Worm (Caenorhabditis elegans) whole organism, L4 larva: ENCODE data around the gene F41H10.4.
A peak's percentile ranks its signal among the peaks of the same experiment; 100 is the strongest.

Source experiments
- D1046.2 ChIP-seq: fragments of 200-800 bp; sonication (Bioruptor generic); IDR thresholded peaks from 2 replicates; pipeline ENCODE4 v1.3.6; 2022; ENCODE audit warnings: missing genetic modification characterization, missing compliant biosample characterization
- F26F4.8 ChIP-seq: fragments of 200-800 bp; sonication (Bioruptor generic); conservative IDR thresholded peaks from 2 replicates; pipeline ENCODE4 v1.3.6; 2022; ENCODE audit warnings: missing genetic modification characterization, missing compliant biosample characterization
- F37D6.2 ChIP-seq: sonication (generic microtip); optimal IDR thresholded peaks from 2 replicates; lab custom pipeline; 2016; ENCODE audit warnings: mild to moderate bottlenecking, missing genetic modification characterization, missing compliant biosample characterization
- T26A8.4 ChIP-seq: fragments of 200-800 bp; sonication (Bioruptor generic); IDR thresholded peaks from 2 replicates; pipeline ENCODE4 v1.3.6; 2022; ENCODE audit warnings: missing genetic modification characterization, missing compliant biosample characterization
- Y48G9A.11 ChIP-seq: fragments of 200-800 bp; sonication (Bioruptor generic); IDR thresholded peaks from 2 replicates; pipeline ENCODE4 v1.3.6; 2022; ENCODE audit warnings: missing genetic modification reagents, missing genetic modification characterization, missing compliant biosample characterization
- Y5F2A.4 ChIP-seq: fragments of 200-800 bp; sonication (Bioruptor generic); optimal IDR thresholded peaks from 2 replicates; lab custom pipeline; 2018; ENCODE audit warnings: mild to moderate bottlenecking, missing genetic modification characterization, missing compliant biosample characterization
- aha-1 ChIP-seq: fragments of 150-350 bp; peaks from one replicate; lab custom pipeline; 2014; ENCODE audit warnings: missing biosample characterization, missing genetic modification characterization
- ama-1 ChIP-seq: fragments of 150-350 bp; optimal IDR thresholded peaks from 2 replicates; lab custom pipeline; 2014; ENCODE audit warnings: inconsistent platforms, mixed read lengths
- ceh-28 ChIP-seq: fragments of 150-350 bp; optimal IDR thresholded peaks from 2 replicates; lab custom pipeline; 2014; ENCODE audit warnings: missing biosample characterization, missing genetic modification reagents, missing genetic modification characterization
- ceh-44 ChIP-seq: fragments of 200-800 bp; sonication (Bioruptor generic); IDR thresholded peaks from 2 replicates; pipeline ENCODE4 v1.3.6; 2022; ENCODE audit warnings: missing genetic modification reagents, missing genetic modification characterization, missing compliant biosample characterization
- ces-1 ChIP-seq: fragments of 150-350 bp; sonication (generic microtip); optimal IDR thresholded peaks from 4 replicates; lab custom pipeline; 2014; ENCODE audit warnings: missing biosample characterization, missing genetic modification reagents, missing genetic modification characterization
- daf-12 ChIP-seq: fragments of 150-350 bp; optimal IDR thresholded peaks from 2 replicates; lab custom pipeline; 2014; ENCODE audit warnings: missing biosample characterization, missing genetic modification reagents, missing genetic modification characterization
- daf-16 ChIP-seq, 3 experiments: sonication (generic microtip); optimal IDR thresholded peaks; 2 replicates each; lab custom pipeline; 2016 to 2017; ENCODE audit warnings: missing genetic modification characterization in 3 of 3, missing genetic modification reagents in 3 of 3, mild to moderate bottlenecking in 2 of 3, missing compliant biosample characterization in 2 of 3, missing biosample characterization in 1 of 3, moderate library complexity in 1 of 3
- dmd-6 ChIP-seq: fragments of 200-800 bp; sonication (Bioruptor generic); IDR thresholded peaks from 2 replicates; pipeline ENCODE4 v1.3.6; 2022; ENCODE audit warnings: missing genetic modification reagents, missing genetic modification characterization, missing compliant biosample characterization
- dmd-9 ChIP-seq: fragments of 200-800 bp; sonication (Bioruptor generic); IDR thresholded peaks from 2 replicates; pipeline ENCODE4 v1.3.6; 2022; ENCODE audit warnings: missing genetic modification reagents, missing genetic modification characterization, missing compliant biosample characterization
- dpl-1 ChIP-seq: fragments of 150-350 bp; optimal IDR thresholded peaks from 2 replicates; lab custom pipeline; 2014; ENCODE audit warnings: missing biosample characterization, missing genetic modification reagents, missing genetic modification characterization
- dve-1 ChIP-seq: sonication (generic microtip); optimal IDR thresholded peaks from 2 replicates; lab custom pipeline; 2017; ENCODE audit warnings: antibody characterized with exemption, mild to moderate bottlenecking, missing genetic modification characterization, missing compliant biosample characterization; ENCODE audit not compliant: insufficient read depth
- gei-8 ChIP-seq: fragments of 200-800 bp; sonication (Bioruptor generic); optimal IDR thresholded peaks from 2 replicates; lab custom pipeline; 2018; ENCODE audit warnings: mild to moderate bottlenecking, missing genetic modification characterization, missing compliant biosample characterization
- hif-1 ChIP-seq, 2 experiments: sonication (generic microtip); optimal IDR thresholded peaks; 2 replicates each; lab custom pipeline; 2016 to 2017; ENCODE audit warnings: missing compliant biosample characterization in 2 of 2, missing genetic modification characterization in 2 of 2, missing genetic modification reagents in 2 of 2, missing genotype in 2 of 2, mild to moderate bottlenecking in 1 of 2
- hlh-11 ChIP-seq: fragments of 200-800 bp; sonication (Bioruptor generic); optimal IDR thresholded peaks from 2 replicates; lab custom pipeline; 2018; ENCODE audit warnings: mild to moderate bottlenecking, missing genetic modification characterization, missing compliant biosample characterization
- hlh-30 ChIP-seq: sonication (generic microtip); optimal IDR thresholded peaks from 2 replicates; lab custom pipeline; 2017; ENCODE audit warnings: antibody characterized with exemption, mild to moderate bottlenecking, missing genetic modification characterization, missing compliant biosample characterization; ENCODE audit not compliant: insufficient read depth
- lir-3 ChIP-seq: sonication (generic microtip); optimal IDR thresholded peaks from 2 replicates; lab custom pipeline; 2016; ENCODE audit warnings: mild to moderate bottlenecking, missing genetic modification characterization, missing compliant biosample characterization
- lsy-2 ChIP-seq, 2 experiments: fragments of 150-350 bp in 1 of 2; sonication (generic microtip) in 1 of 2; optimal IDR thresholded peaks; 2 replicates each; lab custom pipeline; 2014 to 2017; ENCODE audit warnings: missing biosample characterization in 2 of 2, missing genetic modification characterization in 2 of 2
- madf-9 ChIP-seq: fragments of 200-800 bp; sonication (Bioruptor generic); conservative IDR thresholded peaks from 2 replicates; pipeline ENCODE4 v1.3.6; 2022; ENCODE audit warnings: missing genetic modification reagents, missing genetic modification characterization, missing compliant biosample characterization
- mdl-1 ChIP-seq, 2 experiments: fragments of 150-350 bp in 1 of 2; sonication (generic microtip) in 1 of 2; optimal IDR thresholded peaks; 2 replicates each; lab custom pipeline; 2014 to 2017; ENCODE audit warnings: missing biosample characterization in 2 of 2, missing genetic modification characterization in 2 of 2
- mdt-29 ChIP-seq: fragments of 200-800 bp; sonication (Bioruptor generic); IDR thresholded peaks from 2 replicates; pipeline ENCODE4 v1.3.6; 2022; ENCODE audit warnings: missing genetic modification reagents, missing genetic modification characterization, missing compliant biosample characterization
- mxl-2 ChIP-seq: fragments of 200-800 bp; sonication (Bioruptor generic); conservative IDR thresholded peaks from 2 replicates; pipeline ENCODE4 v1.3.6; 2022; ENCODE audit warnings: missing genetic modification reagents, missing genetic modification characterization, missing compliant biosample characterization
- mxl-3 ChIP-seq: fragments of 200-800 bp; sonication (Bioruptor generic); optimal IDR thresholded peaks from 2 replicates; lab custom pipeline; 2018; ENCODE audit warnings: mild to moderate bottlenecking, missing genetic modification characterization, missing compliant biosample characterization
- nhr-10 ChIP-seq: fragments of 150-350 bp; optimal IDR thresholded peaks from 2 replicates; lab custom pipeline; 2014; ENCODE audit warnings: missing biosample characterization, missing genetic modification characterization
- nhr-102 ChIP-seq: sonication (generic microtip); optimal IDR thresholded peaks from 2 replicates; lab custom pipeline; 2016; ENCODE audit warnings: mild to moderate bottlenecking, missing genetic modification characterization, moderate library complexity, missing compliant biosample characterization
- nhr-11 ChIP-seq: fragments of 150-350 bp; optimal IDR thresholded peaks from 2 replicates; lab custom pipeline; 2014; ENCODE audit warnings: missing biosample characterization, missing genetic modification characterization
- nhr-25 ChIP-seq: sonication (generic microtip); optimal IDR thresholded peaks from 2 replicates; lab custom pipeline; 2017; ENCODE audit warnings: missing genetic modification characterization, mild to moderate bottlenecking, missing compliant biosample characterization, antibody characterized with exemption, moderate library complexity, borderline replicate concordance; ENCODE audit not compliant: insufficient read depth
- nhr-28 ChIP-seq: fragments of 150-350 bp; optimal IDR thresholded peaks from 2 replicates; lab custom pipeline; 2014; ENCODE audit warnings: missing biosample characterization, missing genetic modification characterization
- nhr-48 ChIP-seq: sonication (generic microtip); optimal IDR thresholded peaks from 2 replicates; lab custom pipeline; 2016; ENCODE audit warnings: mild to moderate bottlenecking, missing genetic modification characterization, missing compliant biosample characterization
- php-3 ChIP-seq: fragments of 200-800 bp; sonication (Bioruptor generic); IDR thresholded peaks from 2 replicates; pipeline ENCODE4 v1.3.6; 2022; ENCODE audit warnings: missing genetic modification reagents, missing genetic modification characterization, missing compliant biosample characterization
- pqm-1 ChIP-seq: sonication (generic microtip); optimal IDR thresholded peaks from 2 replicates; lab custom pipeline; 2017; ENCODE audit warnings: missing biosample characterization, missing genetic modification characterization
- saeg-2 ChIP-seq: fragments of 200-800 bp; sonication (Bioruptor generic); IDR thresholded peaks from 2 replicates; pipeline ENCODE4 v1.3.6; 2022; ENCODE audit warnings: missing genetic modification reagents, missing genetic modification characterization, missing compliant biosample characterization
- sdz-12 ChIP-seq: fragments of 200-800 bp; sonication (Bioruptor generic); optimal IDR thresholded peaks from 2 replicates; lab custom pipeline; 2018; ENCODE audit warnings: mild to moderate bottlenecking, missing genetic modification characterization, missing compliant biosample characterization
- spr-1 ChIP-seq: sonication (generic microtip); optimal IDR thresholded peaks from 2 replicates; lab custom pipeline; 2016; ENCODE audit warnings: mild to moderate bottlenecking, missing genetic modification characterization, missing compliant biosample characterization
- tra-1 ChIP-seq: fragments of 200-800 bp; sonication (Bioruptor generic); IDR thresholded peaks from 2 replicates; pipeline ENCODE4 v1.3.6; 2022; ENCODE audit warnings: missing genetic modification reagents, missing genetic modification characterization, missing compliant biosample characterization
- unc-62 ChIP-seq, 3 experiments: fragments of 150-350 bp in 1 of 3; sonication (generic microtip); optimal IDR thresholded peaks in 2 of 3; peaks in 1 of 3; 1 replicate in 1 of 3; 2 replicates in 2 of 3; lab custom pipeline; 2014 to 2017; ENCODE audit warnings: missing biosample characterization in 3 of 3, missing genetic modification characterization in 3 of 3, missing genetic modification reagents in 3 of 3, missing genotype in 1 of 3
- vab-7 ChIP-seq: fragments of 200-800 bp; sonication (Bioruptor generic); IDR thresholded peaks from 2 replicates; pipeline ENCODE4 v1.3.6; 2022; ENCODE audit warnings: missing genetic modification reagents, missing genetic modification characterization, missing compliant biosample characterization
- zfp-3 ChIP-seq: fragments of 200-800 bp; sonication (Bioruptor generic); conservative IDR thresholded peaks from 2 replicates; pipeline ENCODE4 v1.3.6; 2022; ENCODE audit warnings: missing genetic modification reagents, missing genetic modification characterization, missing compliant biosample characterization
- ztf-11 ChIP-seq: fragments of 150-350 bp; optimal IDR thresholded peaks from 2 replicates; lab custom pipeline; 2014; ENCODE audit warnings: missing biosample characterization, missing genetic modification characterization

The F41H10.4 gene

ce11 chrIV:5377062-5377461 lies 12.7 kb downstream of the F41H10.4 start, which contains the start of gene elo-5:
TSS of gene elo-5 (minus strand) at chrIV:5377117.
- TF ChIP-seq dpl-1 (GFP tag; lab: Kevin White, UChicago) = no peak
- peak; percentile 37 for TF ChIP-seq pqm-1 (tag; lab: Kevin White, UChicago)
- no peak for TF ChIP-seq D1046.2 (GFP tag; lab: Robert Waterston, UW)
- peak; percentile 48 for TF ChIP-seq aha-1 (tag; lab: Kevin White, UChicago)
- no peak for TF ChIP-seq nhr-102 (tag; lab: Kevin White, UChicago)
- TF ChIP-seq hlh-11 (tag; lab: Kevin White, UChicago) = peak; percentile 63
- TF ChIP-seq hif-1 (tag; optimal IDR thresholded peaks at IDR 0.05; lab: Kevin White, UChicago) = no peak
- TF ChIP-seq daf-16 (GFP tag; optimal IDR thresholded peaks at IDR 0.05; lab: Kevin White, UChicago) = no peak
- peak; percentile 75 for TF ChIP-seq daf-16 (tag; optimal IDR thresholded peaks at IDR 0.05; lab: Kevin White, UChicago)
- TF ChIP-seq nhr-28 (tag; lab: Kevin White, UChicago) = peak; percentile 45
- TF ChIP-seq ceh-44 (GFP tag; lab: Robert Waterston, UW) = no peak
- TF ChIP-seq spr-1 (tag; lab: Kevin White, UChicago) = no peak
- TF ChIP-seq dve-1 = peak; percentile 35
- TF ChIP-seq lir-3 (tag; lab: Kevin White, UChicago) = no peak
- peak; percentile 53 for TF ChIP-seq dmd-6 (GFP tag; lab: Robert Waterston, UW)
- TF ChIP-seq madf-9 = no peak
- TF ChIP-seq hlh-30 (tag; lab: Kevin White, UChicago) = peak; percentile 25
- TF ChIP-seq Y5F2A.4 (GFP tag; lab: Kevin White, UChicago) = no peak
- TF ChIP-seq mdt-29 = no peak

ce11 chrIV:5380140-5380539 lies 15.8 kb downstream of the F41H10.4 start:
- TF ChIP-seq nhr-28 (tag; lab: Kevin White, UChicago) = peak; percentile 53
- TF ChIP-seq daf-16 (GFP tag; optimal IDR thresholded peaks at IDR 0.05; lab: Kevin White, UChicago) = no peak
- TF ChIP-seq daf-16 (tag; optimal IDR thresholded peaks at IDR 0.05; lab: Kevin White, UChicago) = peak; percentile 65
- TF ChIP-seq Y48G9A.11 (GFP tag; lab: Robert Waterston, UW) = no peak
- peak; percentile 70 for TF ChIP-seq dve-1
- peak; percentile 14 for TF ChIP-seq hlh-11 (tag; lab: Kevin White, UChicago)
- TF ChIP-seq tra-1 (GFP tag; lab: Robert Waterston, UW) = peak; percentile 61; the same call in 1 of the 2 replicates
- TF ChIP-seq nhr-11 (tag; lab: Kevin White, UChicago) = no peak
- no peak for TF ChIP-seq daf-12
- no peak for TF ChIP-seq gei-8
- TF ChIP-seq dmd-6 (GFP tag; lab: Robert Waterston, UW) = peak; percentile 77
- 0 out of 2 replicates have a peak, but pooled peaks have one; percentile 16 for TF ChIP-seq php-3 (GFP tag; lab: Robert Waterston, UW)
- no peak for TF ChIP-seq lsy-2 (tag; optimal IDR thresholded peaks at IDR 0.05; lab: Kevin White, UChicago)
- TF ChIP-seq, all 104 proteins: peak for 7

DNA sequence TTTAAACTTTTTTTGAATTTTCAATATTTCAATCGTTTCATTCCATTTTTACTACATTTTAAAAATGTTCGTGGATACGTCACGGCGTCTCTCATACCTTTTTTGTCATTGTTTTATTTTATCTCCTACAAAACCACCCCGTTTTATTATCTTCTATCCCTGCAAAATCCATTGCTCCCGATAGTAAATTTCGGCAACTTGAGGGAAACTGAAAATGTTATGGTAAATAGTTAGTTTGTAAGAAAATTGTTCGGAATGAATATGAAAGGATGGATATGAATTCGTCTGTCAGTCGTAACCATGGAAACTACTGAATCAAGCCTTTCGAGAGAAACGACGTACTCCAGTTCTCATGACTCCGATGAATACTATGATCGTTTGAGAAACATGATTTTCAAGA lies 17.0 kb downstream of the F41H10.4 start, which contains the start of gene F41H10.2:
Gene F41H10.2 (plus strand): TSS at position 301 of the 400 bp plus-strand sequence.
- TF ChIP-seq sdz-12 (GFP tag; lab: Kevin White, UChicago) (no peak), aha-1 (tag; lab: Kevin White, UChicago) (peak; percentile 66), F26F4.8 (GFP tag; lab: Robert Waterston, UW) (no peak)

DNA sequence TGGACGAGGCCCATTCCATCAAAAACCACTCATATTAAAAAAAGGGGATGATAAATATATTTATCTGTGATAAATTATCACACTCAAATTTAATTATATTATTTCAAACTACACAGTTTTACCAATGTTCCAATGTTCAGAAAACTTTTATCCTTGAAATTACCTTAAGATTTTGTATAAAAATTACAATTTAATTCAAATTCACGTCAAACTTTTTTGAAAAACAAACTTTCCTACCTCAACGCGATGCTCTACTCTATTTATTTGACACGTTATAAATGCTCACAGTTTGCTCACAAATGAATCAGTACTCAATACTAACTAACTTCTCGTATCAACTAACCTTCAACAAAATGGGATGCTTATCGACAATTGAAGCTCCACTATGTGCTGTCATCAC lies 18.2 kb downstream of the F41H10.4 start, which contains the start of gene F41H10.1:
Gene F41H10.1 (plus strand): TSS at position 301 of the 400 bp plus-strand sequence.
- TF ChIP-seq nhr-25 (tag; lab: Kevin White, UChicago) (no peak), ceh-28 (tag; lab: Kevin White, UChicago) (no peak), daf-12 (no peak), ztf-11 (tag; lab: Kevin White, UChicago) (no peak), saeg-2 (GFP tag; lab: Robert Waterston, UW) (no peak), F37D6.2 (no peak), T26A8.4 (GFP tag; lab: Robert Waterston, UW) (no peak), ces-1 (GFP tag; lab: Kevin White, UChicago) (no peak), mdl-1 (tag; optimal IDR thresholded peaks at IDR 0.05; lab: Kevin White, UChicago) (no peak), nhr-48 (tag; lab: Kevin White, UChicago) (no peak), zfp-3 (no peak), dmd-9 (GFP tag; lab: Robert Waterston, UW) (no peak), mxl-3 (GFP tag; lab: Kevin White, UChicago) (no peak), nhr-10 (tag; lab: Kevin White, UChicago) (no peak), ama-1 (no peak), Y5F2A.4 (GFP tag; lab: Kevin White, UChicago) (no peak), vab-7 (GFP tag; lab: Robert Waterston, UW) (no peak), unc-62 (GFP tag; optimal IDR thresholded peaks at IDR 0.05 in 1 of 2; lab: Kevin White, UChicago) (no peak), unc-62 (tag; optimal IDR thresholded peaks at IDR 0.05; lab: Kevin White, UChicago) (no peak), mxl-2 (GFP tag; lab: Robert Waterston, UW) (no peak)
- TF ChIP-seq, all 104 proteins: peak for 0
